Worm (Caenorhabditis elegans) whole organism, late embryonic: ENCODE data around the gene C56E6.7.

ENCODE experiments used
- F13H6.1 ChIP-seq: sonication (generic microtip); optimal IDR thresholded peaks from 2 replicates; lab custom pipeline; 2016; ENCODE audit warnings: missing genetic modification characterization, missing compliant biosample characterization
- K09A11.1 ChIP-seq: sonication (generic microtip); optimal IDR thresholded peaks from 2 replicates; lab custom pipeline; 2017; ENCODE audit warnings: antibody characterized with exemption, mild to moderate bottlenecking, missing genetic modification characterization, missing compliant biosample characterization; ENCODE audit not compliant: insufficient read depth
- ceh-14 ChIP-seq: sonication (generic microtip); optimal IDR thresholded peaks from 2 replicates; lab custom pipeline; 2016; ENCODE audit warnings: missing genotype, missing genetic modification characterization, missing compliant biosample characterization
- ceh-19 ChIP-seq: fragments of 200-800 bp; sonication (Bioruptor generic); optimal IDR thresholded peaks from 2 replicates; lab custom pipeline; 2018; ENCODE audit warnings: mild to moderate bottlenecking, missing genetic modification characterization, missing compliant biosample characterization
- ceh-24 ChIP-seq: sonication (generic microtip); optimal IDR thresholded peaks from 2 replicates; lab custom pipeline; 2016; ENCODE audit warnings: mild to moderate bottlenecking, missing genetic modification characterization, missing compliant biosample characterization
- ceh-30 ChIP-seq: fragments of 150-350 bp; optimal IDR thresholded peaks from 2 replicates; lab custom pipeline; 2014; ENCODE audit warnings: missing biosample characterization, missing genetic modification characterization
- ceh-48 ChIP-seq: sonication (generic microtip); optimal IDR thresholded peaks from 2 replicates; lab custom pipeline; 2016; ENCODE audit warnings: missing genetic modification characterization, inconsistent platforms, missing compliant biosample characterization
- dmd-4 ChIP-seq: sonication (generic microtip); optimal IDR thresholded peaks from 2 replicates; lab custom pipeline; 2016; ENCODE audit warnings: borderline replicate concordance, missing genetic modification characterization, missing compliant biosample characterization
- elt-2 ChIP-seq: sonication (generic microtip); optimal IDR thresholded peaks from 2 replicates; lab custom pipeline; 2016; ENCODE audit warnings: missing genetic modification reagents, missing genetic modification characterization, missing compliant biosample characterization
- ets-4 ChIP-seq: sonication (generic microtip); optimal IDR thresholded peaks from 2 replicates; lab custom pipeline; 2016; ENCODE audit warnings: missing genetic modification characterization, missing compliant biosample characterization
- eyg-1 ChIP-seq: sonication (generic microtip); optimal IDR thresholded peaks from 2 replicates; lab custom pipeline; 2016; ENCODE audit warnings: missing genotype, missing genetic modification characterization, missing compliant biosample characterization
- fax-1 ChIP-seq: sonication (generic microtip); optimal IDR thresholded peaks from 2 replicates; lab custom pipeline; 2016; ENCODE audit warnings: missing genotype, missing genetic modification characterization, missing compliant biosample characterization
- gmeb-2 ChIP-seq: sonication (generic microtip); optimal IDR thresholded peaks from 2 replicates; lab custom pipeline; 2016; ENCODE audit warnings: missing genetic modification characterization, inconsistent platforms, missing compliant biosample characterization
- hlh-13 ChIP-seq: fragments of 200-800 bp; sonication (Bioruptor generic); optimal IDR thresholded peaks from 2 replicates; lab custom pipeline; 2018; ENCODE audit warnings: mild to moderate bottlenecking, missing genetic modification characterization, missing compliant biosample characterization
- hlh-15 ChIP-seq: sonication (generic microtip); optimal IDR thresholded peaks from 2 replicates; lab custom pipeline; 2016; ENCODE audit warnings: missing genetic modification characterization, missing compliant biosample characterization
- hlh-6 ChIP-seq: sonication (generic microtip); optimal IDR thresholded peaks from 2 replicates; lab custom pipeline; 2016; ENCODE audit warnings: missing genotype, missing genetic modification characterization, missing compliant biosample characterization
- hlh-8 ChIP-seq: sonication (generic microtip); optimal IDR thresholded peaks from 2 replicates; lab custom pipeline; 2016; ENCODE audit warnings: missing genotype, missing genetic modification characterization, missing compliant biosample characterization
- lim-6 ChIP-seq: sonication (generic microtip); optimal IDR thresholded peaks from 2 replicates; lab custom pipeline; 2016; ENCODE audit warnings: missing genetic modification characterization, missing compliant biosample characterization
- lin-11 ChIP-seq: fragments of 200-800 bp; sonication (Bioruptor generic); optimal IDR thresholded peaks from 2 replicates; lab custom pipeline; 2018; ENCODE audit warnings: mild to moderate bottlenecking, missing genetic modification characterization, missing compliant biosample characterization
- mec-3 ChIP-seq: sonication (generic microtip); optimal IDR thresholded peaks from 2 replicates; lab custom pipeline; 2016; ENCODE audit warnings: borderline replicate concordance, missing genetic modification characterization, missing compliant biosample characterization
- nfya-1 ChIP-seq: sonication (generic microtip); optimal IDR thresholded peaks from 2 replicates; lab custom pipeline; 2017; ENCODE audit warnings: missing genetic modification characterization, mild to moderate bottlenecking, missing compliant biosample characterization, antibody characterized with exemption, moderate library complexity
- nhr-11 ChIP-seq: fragments of 150-350 bp; optimal IDR thresholded peaks from 2 replicates; lab custom pipeline; 2014; ENCODE audit warnings: missing biosample characterization, missing genetic modification characterization
- odd-2 ChIP-seq: sonication (generic microtip); optimal IDR thresholded peaks from 2 replicates; lab custom pipeline; 2017; ENCODE audit warnings: antibody characterized with exemption, mild to moderate bottlenecking, missing genetic modification characterization, missing compliant biosample characterization
- pax-1 ChIP-seq: fragments of 150-350 bp; optimal IDR thresholded peaks from 2 replicates; lab custom pipeline; 2014; ENCODE audit warnings: missing biosample characterization, missing genetic modification characterization
- pros-1 ChIP-seq: fragments of 150-350 bp; optimal IDR thresholded peaks from 2 replicates; lab custom pipeline; 2014; ENCODE audit warnings: missing biosample characterization, missing genetic modification reagents, missing genetic modification characterization
- ref-2 ChIP-seq: sonication (generic microtip); optimal IDR thresholded peaks from 2 replicates; lab custom pipeline; 2016; ENCODE audit warnings: missing genetic modification characterization, missing compliant biosample characterization
- sox-4 ChIP-seq: sonication (generic microtip); optimal IDR thresholded peaks from 2 replicates; lab custom pipeline; 2017; ENCODE audit warnings: mild to moderate bottlenecking, missing genetic modification characterization, inconsistent platforms, missing compliant biosample characterization
- syd-9 ChIP-seq: sonication (generic microtip); optimal IDR thresholded peaks from 2 replicates; lab custom pipeline; 2016; ENCODE audit warnings: mild to moderate bottlenecking, missing genetic modification characterization, moderate library complexity, missing compliant biosample characterization
- tbx-2 ChIP-seq: sonication (generic microtip); optimal IDR thresholded peaks from 2 replicates; lab custom pipeline; 2016; ENCODE audit warnings: missing genetic modification characterization, missing compliant biosample characterization
- ttx-3 ChIP-seq: sonication (generic microtip); optimal IDR thresholded peaks from 2 replicates; lab custom pipeline; 2016; ENCODE audit warnings: missing genetic modification reagents, missing genetic modification characterization, missing compliant biosample characterization
- unc-3 ChIP-seq, 2 experiments: fragments of 200-800 bp in 1 of 2; sonication (Bioruptor generic) in 1 of 2; sonication (generic microtip) in 1 of 2; conservative IDR thresholded peaks in 1 of 2; optimal IDR thresholded peaks in 1 of 2; 2 replicates each; pipeline versions ENCODE4 v1.3.6 to Lab custom; 2016 to 2022; ENCODE audit warnings: missing compliant biosample characterization in 2 of 2, missing genetic modification characterization in 2 of 2, missing genetic modification reagents in 1 of 2
- ztf-16 ChIP-seq: sonication (generic microtip); optimal IDR thresholded peaks from 2 replicates; lab custom pipeline; 2017; ENCODE audit warnings: missing genetic modification characterization, missing compliant biosample characterization

Gene C56E6.7

ce11 chrII:6513357-6513756 is 3.0 kb upstream of the C56E6.7 start:
- no peak for TF ChIP-seq ceh-14 (tag; lab: Kevin White, UChicago)
- TF ChIP-seq, all 69 proteins: peak for 0

- TF ChIP-seq syd-9, result no peak
- no peak for TF ChIP-seq nhr-11 (tag; lab: Kevin White, UChicago)
- no peak for TF ChIP-seq ttx-3 (tag; lab: Kevin White, UChicago)
- TF ChIP-seq lim-6 (tag; lab: Kevin White, UChicago), result no peak
- TF ChIP-seq eyg-1 (tag; lab: Kevin White, UChicago), result no peak
- TF ChIP-seq ref-2 (tag; lab: Kevin White, UChicago), result no peak
- no peak for TF ChIP-seq tbx-2 (tag; lab: Kevin White, UChicago)
Measured at ce11 chrII:6513911-6514310, 2.5 kb upstream of the C56E6.7 start, which contains the start of gene R05G9R.1. Gene R05G9R.1, minus strand, starts transcription at chrII:6514011.

DNA sequence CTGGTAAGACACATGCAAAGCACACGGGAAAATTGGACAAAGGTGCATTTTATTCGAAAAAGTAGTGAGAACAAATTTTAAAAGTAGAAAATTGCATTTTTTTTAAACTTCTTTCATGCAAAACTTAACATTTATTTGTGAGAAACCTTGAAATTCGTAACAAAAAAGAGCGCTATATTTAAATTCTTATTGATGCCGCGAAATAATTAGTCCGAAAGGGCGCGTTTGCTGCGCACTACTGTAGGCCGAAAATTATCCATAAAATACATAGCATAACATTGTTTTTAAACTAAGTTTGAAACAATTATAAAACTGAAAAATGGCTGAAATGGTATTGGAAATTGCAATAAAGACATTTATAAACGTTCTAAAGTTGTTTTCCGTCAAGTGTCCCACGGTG is 3.3 kb downstream of the C56E6.7 start:
- TF ChIP-seq hlh-6 (tag; lab: Kevin White, UChicago) (no peak), ceh-48 (no peak), pax-1 (tag; lab: Kevin White, UChicago) (no peak), sox-4 (tag; lab: Kevin White, UChicago) (no peak), hlh-8 (tag; lab: Kevin White, UChicago) (no peak), fax-1 (tag; lab: Kevin White, UChicago) (no peak), hlh-15 (tag; lab: Kevin White, UChicago) (no peak), mec-3 (tag; lab: Kevin White, UChicago) (no peak), lin-11 (tag; lab: Kevin White, UChicago) (no peak), elt-2 (tag; lab: Kevin White, UChicago) (no peak), odd-2 (no peak), gmeb-2 (no peak), syd-9 (no peak), ceh-19 (GFP tag; lab: Kevin White, UChicago) (no peak), ets-4 (tag; lab: Kevin White, UChicago) (no peak), K09A11.1 (tag; lab: Kevin White, UChicago) (no peak), pros-1 (tag; lab: Kevin White, UChicago) (no peak), dmd-4 (tag; lab: Kevin White, UChicago) (no peak), hlh-13 (GFP tag; lab: Kevin White, UChicago) (no peak), unc-3 (GFP tag; conservative IDR thresholded peaks at IDR 0.05; lab: Robert Waterston, UW) (no peak), unc-3 (tag; optimal IDR thresholded peaks at IDR 0.05; lab: Kevin White, UChicago) (no peak)

DNA sequence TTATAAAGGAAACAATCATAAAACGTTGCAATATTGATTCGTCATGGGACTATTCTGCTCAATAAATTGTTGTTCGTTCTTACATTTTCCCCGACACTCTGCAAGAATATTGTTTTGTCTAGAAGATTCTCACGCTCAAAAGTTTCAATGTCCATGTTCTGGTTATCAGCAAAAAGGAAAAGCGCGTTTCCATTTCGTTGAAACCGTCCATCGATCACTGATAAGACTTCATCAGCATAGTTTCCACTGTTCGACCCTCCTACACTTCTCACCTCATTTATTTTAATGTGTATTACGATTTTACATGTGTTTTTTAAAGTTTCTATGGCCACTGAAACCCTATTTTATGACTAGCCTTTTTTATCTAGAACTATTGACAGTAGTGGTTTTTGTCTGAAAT is 3.7 kb downstream of the C56E6.7 start:
- TF ChIP-seq ceh-24 (tag; lab: Kevin White, UChicago) (no peak), ceh-30 (no peak), syd-9 (no peak), F13H6.1 (tag; lab: Kevin White, UChicago) (no peak), nfya-1 (tag; lab: Kevin White, UChicago) (no peak), pax-1 (tag; lab: Kevin White, UChicago) (no peak), hlh-15 (tag; lab: Kevin White, UChicago) (no peak)

- TF ChIP-seq ztf-16, result no peak
- TF ChIP-seq, all 69 proteins: peak for 0
Measured at ce11 chrII:6521316-6521715, 4.9 kb downstream of the C56E6.7 start, which contains the start of gene toe-2. Gene toe-2, minus strand, starts transcription at chrII:6521385.
